Fruit fly (Drosophila melanogaster): Measurements from ENCODE around the gene CG11658.
A peak's percentile ranks its signal among the peaks of the same experiment; 100 is the strongest.

Gene CG11658

dm6 chr3L:11689832-11690602 lies 18.3 kb downstream of the CG11658 start:
- TF ChIP-seq fkh (GFP tag; optimal IDR thresholded peaks at IDR 0.05) (peak; percentile 22), Eip78C (GFP tag) (no peak)

dm6 chr3L:11685876-11686275 lies 22.5 kb downstream of the CG11658 start:
- TF ChIP-seq esn (GFP tag; optimal IDR thresholded peaks at IDR 0.05), result no peak
- no peak for TF ChIP-seq CG34406 (GFP tag; optimal IDR thresholded peaks at IDR 0.05)
- peak; percentile 80 for TF ChIP-seq fkh (GFP tag; optimal IDR thresholded peaks at IDR 0.05)

dm6 chr3L:11684522-11684851 lies 23.9 kb downstream of the CG11658 start:
- TF ChIP-seq CG6792 (GFP tag; optimal IDR thresholded peaks at IDR 0.05) (no peak), CG6163 (GFP tag; IDR thresholded peaks at IDR 0.05) (no peak), vri (GFP tag; optimal IDR thresholded peaks at IDR 0.05) (peak; percentile 22)

dm6 chr3L:11683819-11684521 lies 24.4 kb downstream of the CG11658 start, which contains the start of gene Sugb:
Sugb (plus strand) TSS chr3L:11683980.
- TF ChIP-seq spab (GFP tag; optimal IDR thresholded peaks at IDR 0.05) (no peak), CG3032 (tag; optimal IDR thresholded peaks at IDR 0.05) (peak; percentile 57), CG10631 (GFP tag; optimal IDR thresholded peaks at IDR 0.05) (peak; percentile 57), ss (GFP tag; optimal IDR thresholded peaks at IDR 0.05) (peak; percentile 20 to 56), CG10669 (GFP tag; optimal IDR thresholded peaks at IDR 0.05) (no peak), lz (GFP tag; optimal IDR thresholded peaks at IDR 0.05) (peak; percentile 74), dsx (GFP tag; optimal IDR thresholded peaks at IDR 0.05; ENCODE audit: poor library complexity, severe bottlenecking) (no peak), dac (GFP tag; optimal IDR thresholded peaks at IDR 0.05) (peak; percentile 18), svp (GFP tag) (peak; percentile 89), CG4318 (GFP tag; optimal IDR thresholded peaks at IDR 0.05) (no peak), Sox102F (GFP tag; optimal IDR thresholded peaks at IDR 0.05) (no peak), fd85E (GFP tag; optimal IDR thresholded peaks at IDR 0.05) (no peak), Hr39 (GFP tag; optimal IDR thresholded peaks at IDR 0.05) (no peak), fkh (GFP tag; optimal IDR thresholded peaks at IDR 0.05) (peak; percentile 96), Eip93F (GFP tag; optimal IDR thresholded peaks at IDR 0.05) (peak; percentile 24), pdm3 (GFP tag; optimal IDR thresholded peaks at IDR 0.05) (no peak), CG8632 (GFP tag; optimal IDR thresholded peaks at IDR 0.05) (peak; percentile 53), eg (GFP tag; IDR thresholded peaks at IDR 0.05) (no peak; the same call in 1 of the 3 replicates), fd59A (GFP tag; optimal IDR thresholded peaks at IDR 0.05) (peak; percentile 7), Hr38 (GFP tag; optimal IDR thresholded peaks at IDR 0.05) (no peak), CG7368 (GFP tag; optimal IDR thresholded peaks at IDR 0.05) (no peak), CG6808 (GFP tag; optimal IDR thresholded peaks at IDR 0.05) (peak; percentile 66), CG9139 (GFP tag; optimal IDR thresholded peaks at IDR 0.05) (peak; percentile 12), achi (GFP tag; optimal IDR thresholded peaks at IDR 0.05) (peak; percentile 76), CG32006 (GFP tag; optimal IDR thresholded peaks at IDR 0.05) (no peak), Ets21C (GFP tag; optimal IDR thresholded peaks at IDR 0.05) (peak; percentile 43), CG11294 (GFP tag; IDR thresholded peaks at IDR 0.05) (no peak), CG6854 (GFP tag; optimal IDR thresholded peaks at IDR 0.05) (no peak), Ets96B (tag; optimal IDR thresholded peaks at IDR 0.05) (peak; percentile 33), Hr4 (GFP tag; optimal IDR thresholded peaks at IDR 0.05) (peak; percentile 80), Eip78C (GFP tag) (peak; percentile 90), OdsH (GFP tag; optimal IDR thresholded peaks at IDR 0.05) (peak; percentile 71), CG6163 (GFP tag; IDR thresholded peaks at IDR 0.05) (peak; percentile 82), Smox (GFP tag; optimal IDR thresholded peaks at IDR 0.05) (no peak), CG1621 (tag; optimal IDR thresholded peaks at IDR 0.05) (peak; percentile 53), acj6 (GFP tag; optimal IDR thresholded peaks at IDR 0.05) (peak; percentile 68), Met (GFP tag; optimal IDR thresholded peaks at IDR 0.05) (peak; percentile 70), Sox15 (GFP tag; optimal IDR thresholded peaks at IDR 0.05) (no peak), CG11902 (GFP tag; optimal IDR thresholded peaks at IDR 0.05) (peak; percentile 3), CG3919 (GFP tag; optimal IDR thresholded peaks at IDR 0.05) (no peak)
